Worm (Caenorhabditis elegans) whole organism, late embryonic: ENCODE data around the gene brc-2.

Source experiments
- C08G9.2 ChIP-seq: sonication (generic microtip); optimal IDR thresholded peaks from 2 replicates; lab custom pipeline; 2016; ENCODE audit warnings: mild to moderate bottlenecking, missing genetic modification characterization, moderate library complexity, missing compliant biosample characterization
- F13H6.1 ChIP-seq: sonication (generic microtip); optimal IDR thresholded peaks from 2 replicates; lab custom pipeline; 2016; ENCODE audit warnings: missing genetic modification characterization, missing compliant biosample characterization
- K02D7.2 ChIP-seq: sonication (generic microtip); optimal IDR thresholded peaks from 2 replicates; lab custom pipeline; 2017; ENCODE audit warnings: mild to moderate bottlenecking, missing genetic modification characterization, missing compliant biosample characterization
- K09A11.1 ChIP-seq: sonication (generic microtip); optimal IDR thresholded peaks from 2 replicates; lab custom pipeline; 2017; ENCODE audit warnings: antibody characterized with exemption, mild to moderate bottlenecking, missing genetic modification characterization, missing compliant biosample characterization; ENCODE audit not compliant: insufficient read depth
- T23F11.4 ChIP-seq: fragments of 200-800 bp; sonication (Bioruptor generic); optimal IDR thresholded peaks from 2 replicates; lab custom pipeline; 2018; ENCODE audit warnings: mild to moderate bottlenecking, missing genetic modification characterization, missing compliant biosample characterization
- Y22D7AL.16 ChIP-seq: sonication (generic microtip); optimal IDR thresholded peaks from 2 replicates; lab custom pipeline; 2016; ENCODE audit warnings: missing genetic modification characterization, missing compliant biosample characterization
- ahr-1 ChIP-seq: sonication (generic microtip); optimal IDR thresholded peaks from 2 replicates; lab custom pipeline; 2016; ENCODE audit warnings: missing genetic modification characterization, missing compliant biosample characterization
- ama-1 ChIP-seq: fragments of 150-350 bp; optimal IDR thresholded peaks from 2 replicates; lab custom pipeline; 2014
- ceh-2 ChIP-seq: sonication (generic microtip); optimal IDR thresholded peaks from 2 replicates; lab custom pipeline; 2016; ENCODE audit warnings: missing genotype, missing genetic modification characterization, missing compliant biosample characterization
- ceh-22 ChIP-seq: sonication (generic microtip); optimal IDR thresholded peaks from 2 replicates; lab custom pipeline; 2017; ENCODE audit warnings: missing biosample characterization, missing genetic modification characterization
- ceh-24 ChIP-seq: sonication (generic microtip); optimal IDR thresholded peaks from 2 replicates; lab custom pipeline; 2016; ENCODE audit warnings: mild to moderate bottlenecking, missing genetic modification characterization, missing compliant biosample characterization
- ceh-31 ChIP-seq: sonication (generic microtip); optimal IDR thresholded peaks from 2 replicates; lab custom pipeline; 2016; ENCODE audit warnings: missing genetic modification characterization, missing compliant biosample characterization
- ceh-45 ChIP-seq: fragments of 200-800 bp; sonication (Bioruptor generic); IDR thresholded peaks from 2 replicates; pipeline ENCODE4 v1.3.6; 2022; ENCODE audit warnings: missing genetic modification reagents, missing genetic modification characterization, missing compliant biosample characterization
- ceh-9 ChIP-seq: sonication (generic microtip); optimal IDR thresholded peaks from 2 replicates; lab custom pipeline; 2016; ENCODE audit warnings: mild to moderate bottlenecking, missing genetic modification characterization, inconsistent platforms, missing compliant biosample characterization
- che-1 ChIP-seq: sonication (generic microtip); optimal IDR thresholded peaks from 2 replicates; lab custom pipeline; 2016; ENCODE audit warnings: mild to moderate bottlenecking, missing genetic modification characterization, missing compliant biosample characterization
- dmd-4 ChIP-seq: sonication (generic microtip); optimal IDR thresholded peaks from 2 replicates; lab custom pipeline; 2016; ENCODE audit warnings: borderline replicate concordance, missing genetic modification characterization, missing compliant biosample characterization
- elt-2 ChIP-seq: sonication (generic microtip); optimal IDR thresholded peaks from 2 replicates; lab custom pipeline; 2016; ENCODE audit warnings: missing genetic modification reagents, missing genetic modification characterization, missing compliant biosample characterization
- eyg-1 ChIP-seq: sonication (generic microtip); optimal IDR thresholded peaks from 2 replicates; lab custom pipeline; 2016; ENCODE audit warnings: missing genotype, missing genetic modification characterization, missing compliant biosample characterization
- fax-1 ChIP-seq: sonication (generic microtip); optimal IDR thresholded peaks from 2 replicates; lab custom pipeline; 2016; ENCODE audit warnings: missing genotype, missing genetic modification characterization, missing compliant biosample characterization
- gmeb-2 ChIP-seq: sonication (generic microtip); optimal IDR thresholded peaks from 2 replicates; lab custom pipeline; 2016; ENCODE audit warnings: missing genetic modification characterization, inconsistent platforms, missing compliant biosample characterization
- hlh-13 ChIP-seq: fragments of 200-800 bp; sonication (Bioruptor generic); optimal IDR thresholded peaks from 2 replicates; lab custom pipeline; 2018; ENCODE audit warnings: mild to moderate bottlenecking, missing genetic modification characterization, missing compliant biosample characterization
- hlh-30 ChIP-seq: sonication (generic microtip); optimal IDR thresholded peaks from 2 replicates; lab custom pipeline; 2017; ENCODE audit warnings: antibody characterized with exemption, missing genetic modification characterization, missing compliant biosample characterization; ENCODE audit not compliant: insufficient read depth
- lin-11 ChIP-seq: fragments of 200-800 bp; sonication (Bioruptor generic); optimal IDR thresholded peaks from 2 replicates; lab custom pipeline; 2018; ENCODE audit warnings: mild to moderate bottlenecking, missing genetic modification characterization, missing compliant biosample characterization
- mec-3 ChIP-seq: sonication (generic microtip); optimal IDR thresholded peaks from 2 replicates; lab custom pipeline; 2016; ENCODE audit warnings: borderline replicate concordance, missing genetic modification characterization, missing compliant biosample characterization
- nfya-1 ChIP-seq: sonication (generic microtip); optimal IDR thresholded peaks from 2 replicates; lab custom pipeline; 2017; ENCODE audit warnings: missing genetic modification characterization, mild to moderate bottlenecking, missing compliant biosample characterization, antibody characterized with exemption, moderate library complexity
- pat-9 ChIP-seq: fragments of 200-800 bp; sonication (Bioruptor generic); optimal IDR thresholded peaks from 2 replicates; lab custom pipeline; 2018; ENCODE audit warnings: mild to moderate bottlenecking, missing genetic modification characterization, moderate library complexity, missing compliant biosample characterization
- pha-2 ChIP-seq: sonication (generic microtip); optimal IDR thresholded peaks from 2 replicates; lab custom pipeline; 2017; ENCODE audit warnings: mild to moderate bottlenecking, missing genetic modification characterization, missing compliant biosample characterization
- pha-4 ChIP-seq: fragments of 150-350 bp; optimal IDR thresholded peaks from 2 replicates; lab custom pipeline; 2018; ENCODE audit warnings: missing biosample characterization, missing genetic modification reagents, missing genetic modification characterization
- ref-2 ChIP-seq: sonication (generic microtip); optimal IDR thresholded peaks from 2 replicates; lab custom pipeline; 2016; ENCODE audit warnings: missing genetic modification characterization, missing compliant biosample characterization
- rnt-1 ChIP-seq: sonication (generic microtip); optimal IDR thresholded peaks from 2 replicates; lab custom pipeline; 2016; ENCODE audit warnings: missing genetic modification characterization, missing compliant biosample characterization
- sdc-2 ChIP-seq: sonication (generic microtip); optimal IDR thresholded peaks from 2 replicates; lab custom pipeline; 2016; ENCODE audit warnings: missing genotype, missing genetic modification characterization, missing compliant biosample characterization
- sox-4 ChIP-seq: sonication (generic microtip); optimal IDR thresholded peaks from 2 replicates; lab custom pipeline; 2017; ENCODE audit warnings: mild to moderate bottlenecking, missing genetic modification characterization, inconsistent platforms, missing compliant biosample characterization
- tbx-2 ChIP-seq: sonication (generic microtip); optimal IDR thresholded peaks from 2 replicates; lab custom pipeline; 2016; ENCODE audit warnings: missing genetic modification characterization, missing compliant biosample characterization
- unc-42 ChIP-seq: sonication (generic microtip); optimal IDR thresholded peaks from 2 replicates; lab custom pipeline; 2016; ENCODE audit warnings: missing genotype, missing genetic modification characterization, missing compliant biosample characterization
- unc-86 ChIP-seq: sonication (generic microtip); optimal IDR thresholded peaks from 2 replicates; lab custom pipeline; 2016; ENCODE audit warnings: missing genetic modification characterization, missing compliant biosample characterization
- zip-5 ChIP-seq: sonication (generic microtip); optimal IDR thresholded peaks from 2 replicates; lab custom pipeline; 2016; ENCODE audit warnings: missing genetic modification characterization, missing compliant biosample characterization
- ztf-16 ChIP-seq: sonication (generic microtip); optimal IDR thresholded peaks from 2 replicates; lab custom pipeline; 2017; ENCODE audit warnings: missing genetic modification characterization, missing compliant biosample characterization

Gene brc-2

ce11 chrIII:6946382-6946781, 43.5 kb upstream of the brc-2 start, which contains the start of gene let-711:
let-711 (plus strand) TSS chrIII:6946718.
- no peak for TF ChIP-seq pha-4 (tag; lab: Kevin White, UChicago)
- TF ChIP-seq mec-3 (tag; lab: Kevin White, UChicago), result no peak
- TF ChIP-seq hlh-30 (tag; lab: Kevin White, UChicago), result no peak
- TF ChIP-seq eyg-1 (tag; lab: Kevin White, UChicago), result no peak
- no peak for TF ChIP-seq fax-1 (tag; lab: Kevin White, UChicago)
- TF ChIP-seq ceh-31 (tag; lab: Kevin White, UChicago), result no peak
- TF ChIP-seq rnt-1 (tag; lab: Kevin White, UChicago), result no peak
- TF ChIP-seq gmeb-2 (tag; lab: Kevin White, UChicago), result no peak

- TF ChIP-seq rnt-1 (tag; lab: Kevin White, UChicago) (no peak), hlh-13 (GFP tag; lab: Kevin White, UChicago) (no peak), ahr-1 (no peak), K02D7.2 (tag; lab: Kevin White, UChicago) (no peak), ceh-45 (GFP tag; lab: Robert Waterston, UW) (no peak), sox-4 (tag; lab: Kevin White, UChicago) (no peak), sdc-2 (tag; lab: Kevin White, UChicago) (no peak), ceh-22 (tag; lab: Kevin White, UChicago) (no peak), ama-1 (lab: Kevin White, UChicago) (no peak), eyg-1 (tag; lab: Kevin White, UChicago) (no peak), T23F11.4 (no peak), gmeb-2 (tag; lab: Kevin White, UChicago) (no peak), F13H6.1 (tag; lab: Kevin White, UChicago) (no peak), pat-9 (tag; lab: Kevin White, UChicago) (no peak), Y22D7AL.16 (no peak)
These were observed 42.8 kb upstream of the brc-2 start, which contains the start of gene abu-13 for ce11 chrIII:6945747-6946146. abu-13 (minus strand) TSS chrIII:6945898.

ce11 chrIII:6945319-6945718, 42.4 kb upstream of the brc-2 start:
- TF ChIP-seq unc-86 (tag; lab: Kevin White, UChicago) (no peak), ceh-24 (tag; lab: Kevin White, UChicago) (no peak), tbx-2 (tag; lab: Kevin White, UChicago) (no peak), pha-4 (tag; lab: Kevin White, UChicago) (no peak), unc-42 (tag; lab: Kevin White, UChicago) (no peak), pat-9 (tag; lab: Kevin White, UChicago) (no peak), T23F11.4 (no peak), pha-2 (tag; lab: Kevin White, UChicago) (no peak), che-1 (no peak), rnt-1 (tag; lab: Kevin White, UChicago) (no peak)

ce11 chrIII:6939523-6939922, 36.6 kb upstream of the brc-2 start, which contains the start of gene F57B9.3:
F57B9.3 (plus strand) TSS chrIII:6939823.
- no peak for TF ChIP-seq elt-2 (tag; lab: Kevin White, UChicago)
- TF ChIP-seq unc-86 (tag; lab: Kevin White, UChicago), result no peak
- TF ChIP-seq C08G9.2 (tag; lab: Kevin White, UChicago), result no peak
- TF ChIP-seq zip-5 (tag; lab: Kevin White, UChicago), result no peak
- TF ChIP-seq pat-9 (tag; lab: Kevin White, UChicago), result no peak
- TF ChIP-seq nfya-1 (tag; lab: Kevin White, UChicago), result no peak
- TF ChIP-seq lin-11 (tag; lab: Kevin White, UChicago), result no peak
- no peak for TF ChIP-seq K09A11.1
- TF ChIP-seq ceh-2 (tag; lab: Kevin White, UChicago), result no peak
- no peak for TF ChIP-seq ceh-9 (tag; lab: Kevin White, UChicago)
- TF ChIP-seq ceh-45 (GFP tag; lab: Robert Waterston, UW), result no peak
- TF ChIP-seq F13H6.1 (tag; lab: Kevin White, UChicago), result no peak
- TF ChIP-seq ztf-16 (tag; lab: Kevin White, UChicago), result no peak
- no peak for TF ChIP-seq ref-2
- no peak for TF ChIP-seq dmd-4 (tag; lab: Kevin White, UChicago)
- TF ChIP-seq, all 69 proteins: peak for 0
